Fruit fly (Drosophila melanogaster) whole organism, prepupa: ENCODE data around the gene Ubi-p63E.

Experiments
- CG10669 ChIP-seq: fragments of 200-800 bp; sonication (Bioruptor generic); optimal IDR thresholded peaks from 3 replicates; lab custom pipeline; 2018; ENCODE audit warnings: missing biosample characterization, mild to moderate bottlenecking, missing genetic modification characterization, moderate library complexity
- CG11294 ChIP-seq: fragments of 200-800 bp; sonication (Bioruptor generic); IDR thresholded peaks from 2 replicates; pipeline ENCODE4 v1.3.6; 2022; ENCODE audit warnings: missing biosample characterization, missing genetic modification characterization
- CG11902 ChIP-seq: fragments of 200-800 bp; sonication (Bioruptor generic); optimal IDR thresholded peaks from 3 replicates; lab custom pipeline; 2016; ENCODE audit warnings: missing biosample characterization, missing genetic modification characterization
- CG1621 ChIP-seq: fragments of 200-800 bp; sonication (Bioruptor generic); optimal IDR thresholded peaks from 3 replicates; lab custom pipeline; 2018; ENCODE audit warnings: missing biosample characterization, mild to moderate bottlenecking, missing genetic modification characterization
- CG3919 ChIP-seq: fragments of 200-800 bp; sonication (Bioruptor generic); optimal IDR thresholded peaks from 3 replicates; lab custom pipeline; 2016; ENCODE audit warnings: missing biosample characterization, missing genetic modification characterization
- CG6163 ChIP-seq: fragments of 200-800 bp; sonication (Bioruptor generic); IDR thresholded peaks from 3 replicates; pipeline ENCODE4 v1.3.6; 2022; ENCODE audit warnings: missing biosample characterization, missing genetic modification characterization
- CG6276 ChIP-seq: fragments of 200-800 bp; sonication (Bioruptor generic); optimal IDR thresholded peaks from 2 replicates; lab custom pipeline; 2017; ENCODE audit warnings: missing biosample characterization, mild to moderate bottlenecking, missing genetic modification characterization
- CG6808 ChIP-seq: fragments of 200-800 bp; sonication (Bioruptor generic); optimal IDR thresholded peaks from 3 replicates; lab custom pipeline; 2017; ENCODE audit warnings: missing biosample characterization, missing genetic modification characterization, mild to moderate bottlenecking, moderate library complexity, missing genetic modification reagents
- CG6854 ChIP-seq: fragments of 200-800 bp; sonication (Bioruptor generic); optimal IDR thresholded peaks from 2 replicates; lab custom pipeline; 2017; ENCODE audit warnings: missing biosample characterization, mild to moderate bottlenecking, missing genetic modification characterization
- CG8119 ChIP-seq: fragments of 200-800 bp; sonication (Bioruptor generic); IDR thresholded peaks from 3 replicates; pipeline ENCODE4 v1.3.6; 2022; ENCODE audit warnings: missing biosample characterization, missing genetic modification characterization
- CG8319 ChIP-seq: fragments of 200-800 bp; sonication (Bioruptor generic); optimal IDR thresholded peaks from 3 replicates; lab custom pipeline; 2016; ENCODE audit warnings: missing biosample characterization, missing genetic modification characterization
- CG8632 ChIP-seq: fragments of 200-800 bp; sonication (Bioruptor generic); optimal IDR thresholded peaks from 3 replicates; lab custom pipeline; 2016; ENCODE audit warnings: missing biosample characterization, missing genetic modification characterization
- Eip78C ChIP-seq: fragments of 200-800 bp; sonication (Bioruptor generic); peaks from one replicate; lab custom pipeline; 2016; ENCODE audit warnings: missing biosample characterization, missing genetic modification characterization
- Eip93F ChIP-seq: fragments of 200-800 bp; sonication (Bioruptor generic); optimal IDR thresholded peaks from 2 replicates; lab custom pipeline; 2016; ENCODE audit warnings: missing biosample characterization, mild to moderate bottlenecking, missing genetic modification characterization
- OdsH ChIP-seq: fragments of 200-800 bp; sonication (Bioruptor generic); optimal IDR thresholded peaks from 3 replicates; lab custom pipeline; 2016; ENCODE audit warnings: missing biosample characterization, missing genetic modification characterization
- Sox14 ChIP-seq: fragments of 200-800 bp; sonication (Bioruptor generic); optimal IDR thresholded peaks from 3 replicates; lab custom pipeline; 2016; ENCODE audit warnings: missing biosample characterization, missing genetic modification characterization
- Sox15 ChIP-seq: fragments of 200-800 bp; sonication (Bioruptor generic); optimal IDR thresholded peaks from 3 replicates; lab custom pipeline; 2016; ENCODE audit warnings: missing biosample characterization, missing genetic modification characterization
- cyc ChIP-seq: fragments of 200-800 bp; sonication (Bioruptor generic); optimal IDR thresholded peaks from 3 replicates; lab custom pipeline; 2016; ENCODE audit warnings: missing biosample characterization, missing genetic modification characterization
- dsx ChIP-seq: fragments of 200-800 bp; optimal IDR thresholded peaks from 3 replicates; lab custom pipeline; 2019; ENCODE audit warnings: missing biosample characterization, mild to moderate bottlenecking, missing genetic modification characterization, moderate library complexity; ENCODE audit not compliant: poor library complexity, severe bottlenecking
- esn ChIP-seq: fragments of 200-800 bp; sonication (Bioruptor generic); optimal IDR thresholded peaks from 2 replicates; lab custom pipeline; 2016; ENCODE audit warnings: missing biosample characterization, mild to moderate bottlenecking, missing genetic modification characterization, moderate library complexity
- fd85E ChIP-seq: fragments of 200-800 bp; sonication (Bioruptor generic); optimal IDR thresholded peaks from 3 replicates; lab custom pipeline; 2016; ENCODE audit warnings: missing biosample characterization, missing genetic modification characterization
- fkh ChIP-seq: fragments of 200-800 bp; sonication (Bioruptor generic); optimal IDR thresholded peaks from 3 replicates; lab custom pipeline; 2017; ENCODE audit warnings: missing biosample characterization, mild to moderate bottlenecking, missing genetic modification characterization, moderate library complexity
- salr ChIP-seq, 2 experiments: fragments of 200-800 bp; sonication (Bioruptor generic); optimal IDR thresholded peaks; 3 replicates each; lab custom pipeline; 2016 to 2018; ENCODE audit warnings: missing biosample characterization in 2 of 2, missing genetic modification characterization in 2 of 2, mild to moderate bottlenecking in 1 of 2
- spab ChIP-seq: fragments of 200-800 bp; sonication (Bioruptor generic); optimal IDR thresholded peaks from 2 replicates; lab custom pipeline; 2017; ENCODE audit warnings: missing biosample characterization, mild to moderate bottlenecking, missing genetic modification characterization, missing genetic modification reagents
- ss ChIP-seq, 2 experiments: fragments of 200-800 bp; sonication (Bioruptor generic); optimal IDR thresholded peaks; 2 replicates in 1 of 2; 3 replicates in 1 of 2; lab custom pipeline; 2017 to 2018; ENCODE audit warnings: mild to moderate bottlenecking in 2 of 2, missing biosample characterization in 2 of 2, missing genetic modification characterization in 2 of 2, moderate library complexity in 1 of 2
- topi ChIP-seq: fragments of 200-800 bp; sonication (Bioruptor generic); optimal IDR thresholded peaks from 3 replicates; lab custom pipeline; 2016; ENCODE audit warnings: missing biosample characterization, missing genetic modification characterization
- vri ChIP-seq: fragments of 200-800 bp; sonication (Bioruptor generic); optimal IDR thresholded peaks from 3 replicates; lab custom pipeline; 2016; ENCODE audit warnings: missing biosample characterization, mild to moderate bottlenecking, missing genetic modification characterization

Ubi-p63E gene

DNA sequence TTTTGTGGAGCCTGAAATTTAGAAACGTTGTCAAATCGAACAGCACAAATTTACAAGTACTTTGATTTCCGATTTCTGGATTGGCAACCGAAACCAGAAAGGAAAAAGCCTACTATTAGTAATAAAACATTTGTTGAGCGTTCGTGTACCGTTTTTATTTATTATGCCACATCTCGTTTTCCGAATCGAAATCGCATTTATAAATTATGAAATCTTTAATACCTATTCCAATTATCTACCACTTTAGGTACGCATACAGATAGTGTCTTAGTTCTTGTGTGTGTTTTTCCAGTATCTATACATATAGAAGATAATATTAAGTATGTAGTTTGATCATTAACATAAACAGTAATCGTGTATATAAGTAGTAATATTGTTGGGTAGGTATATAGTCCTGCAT, 6.8 kb upstream of the Ubi-p63E start, which contains the start of gene mge:
TSS of gene mge (minus strand) at position 101 of the 400 bp plus-strand sequence.
- TF ChIP-seq Sox15 (GFP tag; lab: Kevin White, UChicago) = no peak
- no peak for TF ChIP-seq CG6854 (GFP tag; lab: Kevin White, UChicago)
- TF ChIP-seq CG8319 (GFP tag; lab: Kevin White, UChicago) = no peak
- TF ChIP-seq CG8632 (GFP tag; lab: Kevin White, UChicago) = no peak
- no peak for TF ChIP-seq fd85E (GFP tag; lab: Kevin White, UChicago)
- TF ChIP-seq topi (GFP tag; lab: Kevin White, UChicago) = no peak
- no peak for TF ChIP-seq esn (GFP tag; lab: Kevin White, UChicago)
- no peak for TF ChIP-seq CG1621 (tag; lab: Kevin White, UChicago)
- no peak for TF ChIP-seq CG6163
- no peak for TF ChIP-seq CG3919 (GFP tag; lab: Kevin White, UChicago)
- no peak for TF ChIP-seq CG8119 (GFP tag; lab: Robert Waterston, UW)
- TF ChIP-seq Eip78C (GFP tag; lab: Kevin White, UChicago) = no peak
- no peak for TF ChIP-seq spab (GFP tag; lab: Kevin White, UChicago)

- no peak for TF ChIP-seq Eip78C (GFP tag; lab: Kevin White, UChicago)
- peak; percentile 81 for TF ChIP-seq vri
- no peak for TF ChIP-seq CG6163
- no peak for TF ChIP-seq CG1621 (tag; lab: Kevin White, UChicago)
- no peak for TF ChIP-seq OdsH (GFP tag; lab: Kevin White, UChicago)
- no peak for TF ChIP-seq CG10669
Measured at dm6 chr3L:3908838-3909810, 6.1 kb upstream of the Ubi-p63E start.

dm6 chr3L:3905111-3905510, 2.1 kb upstream of the Ubi-p63E start, which contains the start of gene ida:
Gene ida (plus strand): TSS chr3L:3905344.
- TF ChIP-seq esn (GFP tag; lab: Kevin White, UChicago) (peak; percentile 18), CG6854 (GFP tag; lab: Kevin White, UChicago) (no peak), fkh (GFP tag; lab: Kevin White, UChicago) (peak; percentile 93)
- TF ChIP-seq, all 60 proteins: peak for 2

DNA sequence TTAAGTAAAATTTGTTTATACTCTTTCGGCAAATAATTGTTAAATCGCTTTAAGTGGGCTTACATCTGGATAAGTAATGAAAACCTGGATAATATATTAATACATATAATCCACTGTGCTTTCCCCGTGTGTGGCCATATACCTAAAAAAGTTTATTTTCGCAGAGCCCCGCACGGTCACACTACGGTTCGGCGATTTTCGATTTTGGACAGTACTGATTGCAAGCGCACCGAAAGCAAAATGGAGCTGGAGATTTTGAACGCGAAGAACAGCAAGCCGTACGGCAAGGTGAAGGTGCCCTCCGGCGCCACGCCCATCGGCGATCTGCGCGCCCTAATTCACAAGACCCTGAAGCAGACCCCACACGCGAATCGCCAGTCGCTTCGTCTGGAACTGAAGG, 317 bp upstream of the Ubi-p63E start, which contains the start of gene Sc2:
TSS of gene Sc2 (plus strand) at position 192 of the 400 bp plus-strand sequence.
- no peak for TF ChIP-seq CG11294
- peak; percentile 41; the same call in 1 of the 3 replicates for TF ChIP-seq CG6163

DNA sequence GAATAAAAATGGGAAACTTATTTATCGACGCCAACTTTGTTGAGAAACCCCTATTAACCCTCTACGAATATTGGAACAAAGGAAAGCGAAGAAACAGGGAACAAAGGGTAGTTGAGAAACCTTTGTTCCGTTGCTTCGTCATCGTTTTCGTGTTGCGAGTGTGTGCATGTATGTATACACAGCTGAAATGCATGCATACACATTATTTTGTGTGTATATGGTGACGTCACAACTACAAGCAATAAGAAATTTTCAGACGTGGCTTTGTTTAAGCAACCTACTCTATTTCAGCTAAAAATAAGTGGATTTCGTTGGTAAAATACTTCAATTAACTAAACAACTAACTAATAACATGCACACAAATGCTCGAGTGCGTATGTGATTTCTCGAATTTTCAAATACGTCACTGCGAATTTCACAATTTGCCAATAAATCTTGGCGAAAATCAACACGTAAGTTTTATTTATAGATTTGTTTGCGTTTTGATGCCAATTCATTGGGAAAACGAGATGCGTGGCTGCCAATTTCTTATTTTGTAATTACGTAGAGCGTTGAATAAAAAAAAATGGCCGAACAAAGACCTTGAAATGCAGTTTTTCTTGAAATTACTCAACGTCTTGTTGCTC, 1.0 kb downstream of the Ubi-p63E start:
- TF ChIP-seq CG11902 (GFP tag; lab: Kevin White, UChicago) (no peak), Sox14 (GFP tag; lab: Kevin White, UChicago) (peak; percentile 86), spab (GFP tag; lab: Kevin White, UChicago) (peak; percentile 7), CG6276 (GFP tag; lab: Kevin White, UChicago) (peak; percentile 51), Eip78C (GFP tag; lab: Kevin White, UChicago) (peak; percentile 44), CG6808 (GFP tag; lab: Kevin White, UChicago) (peak; percentile 60), cyc (GFP tag; lab: Kevin White, UChicago) (no peak), CG8119 (GFP tag; lab: Robert Waterston, UW) (no peak), dsx (peak; percentile 69), vri (peak; percentile 5), salr (GFP tag; optimal IDR thresholded peaks at IDR 0.05; lab: Kevin White, UChicago) (no peak), Eip93F (no peak), fkh (GFP tag; lab: Kevin White, UChicago) (peak; percentile 49), ss (GFP tag; optimal IDR thresholded peaks at IDR 0.05; lab: Kevin White, UChicago) (peak; percentile 42 to 62), CG6854 (GFP tag; lab: Kevin White, UChicago) (no peak)
